Fruit fly (Drosophila melanogaster): Measurements from ENCODE around the gene Trp1.

Trp1 gene

dm6 chr2L:10003593-10003992 is 5.6 kb upstream of the Trp1 start, which contains the start of gene Ndf (continued):
- peak; percentile 71 for TF ChIP-seq gsb-n (tag; optimal IDR thresholded peaks at IDR 0.05)
- 0 out of 2 replicates have a peak, but pooled peaks have one; percentile 29 for TF ChIP-seq CG4404 (GFP tag; IDR thresholded peaks at IDR 0.05)
- peak; percentile 60 for TF ChIP-seq CG17385 (GFP tag; optimal IDR thresholded peaks at IDR 0.05)

- TF ChIP-seq Antp (GFP tag; optimal IDR thresholded peaks at IDR 0.05) = no peak
- TF ChIP-seq CG5180 (GFP tag; optimal IDR thresholded peaks at IDR 0.05) = no peak
- no peak for TF ChIP-seq zen (tag; optimal IDR thresholded peaks at IDR 0.05)
- TF ChIP-seq CG10431 (GFP tag; optimal IDR thresholded peaks at IDR 0.05) = no peak
- peak; percentile 97 for TF ChIP-seq Adf1 (GFP tag; IDR thresholded peaks at IDR 0.05)
- TF ChIP-seq CG1832 (GFP tag; optimal IDR thresholded peaks at IDR 0.05) = no peak
- no peak; the same call in 1 of the 2 replicates for TF ChIP-seq HLH3B (GFP tag; IDR thresholded peaks at IDR 0.05)
- TF ChIP-seq CG10565 (GFP tag; optimal IDR thresholded peaks at IDR 0.05) = no peak
- TF ChIP-seq E2f2 (GFP tag; IDR thresholded peaks at IDR 0.05) = peak; percentile 18; the same call in 1 of the 2 replicates
- no peak for TF ChIP-seq knrl (GFP tag; IDR thresholded peaks at IDR 0.05; ENCODE audit: partially characterized antibody)
- TF ChIP-seq CG13894 (tag; optimal IDR thresholded peaks at IDR 0.05) = no peak
- TF ChIP-seq CG3407 (GFP tag; optimal IDR thresholded peaks at IDR 0.05) = no peak
- TF ChIP-seq crol (GFP tag; IDR thresholded peaks at IDR 0.05) = peak; percentile 61; the same call in 1 of the 2 replicates
- TF ChIP-seq HLHmδ (GFP tag; optimal IDR thresholded peaks at IDR 0.05) = peak; percentile 67
- no peak for TF ChIP-seq CG9876 (GFP tag; optimal IDR thresholded peaks at IDR 0.05)
- no peak for TF ChIP-seq croc (GFP tag; conservative IDR thresholded peaks at IDR 0.05)
- TF ChIP-seq CG14050 (GFP tag; IDR thresholded peaks at IDR 0.05) = no peak
- no peak for TF ChIP-seq Dfd (GFP tag; optimal IDR thresholded peaks at IDR 0.05)
- no peak for TF ChIP-seq CG17186 (GFP tag; optimal IDR thresholded peaks at IDR 0.05)
- TF ChIP-seq NC2α (GFP tag; optimal IDR thresholded peaks at IDR 0.05) = no peak
- TF ChIP-seq stc (GFP tag; IDR thresholded peaks at IDR 0.05) = no peak; the same call in 1 of the 2 replicates
- no peak for TF ChIP-seq CG7556 (GFP tag; optimal IDR thresholded peaks at IDR 0.05)
- peak; percentile 59 for TF ChIP-seq sens (GFP tag)
- TF ChIP-seq CrebB (tag; optimal IDR thresholded peaks at IDR 0.05) = no peak
- TF ChIP-seq CG8281 (tag; optimal IDR thresholded peaks at IDR 0.05) = no peak
- TF ChIP-seq nom (GFP tag; optimal IDR thresholded peaks at IDR 0.05) = peak; percentile 42
- no peak for TF ChIP-seq Ravus (GFP tag; IDR thresholded peaks at IDR 0.05)
- TF ChIP-seq CG11560 (tag; IDR thresholded peaks at IDR 0.05) = no peak
- no peak for TF ChIP-seq CG13296 (GFP tag; optimal IDR thresholded peaks at IDR 0.05)
- no peak for TF ChIP-seq CG18599 (GFP tag; optimal IDR thresholded peaks at IDR 0.05)
- TF ChIP-seq CG12219 (GFP tag; optimal IDR thresholded peaks at IDR 0.05) = no peak
- no peak for TF ChIP-seq lbe (GFP tag; optimal IDR thresholded peaks at IDR 0.05)
- TF ChIP-seq ato (GFP tag; IDR thresholded peaks at IDR 0.05; ENCODE audit: partially characterized antibody) = no peak
- no peak for TF ChIP-seq CG17802 (tag; optimal IDR thresholded peaks at IDR 0.05)
- TF ChIP-seq slbo (GFP tag; IDR thresholded peaks at IDR 0.05) = no peak
- no peak for TF ChIP-seq CG4282 (GFP tag; optimal IDR thresholded peaks at IDR 0.05)
- peak; percentile 37; the same call in 2 of the 3 replicates for TF ChIP-seq Aef1 (GFP tag; IDR thresholded peaks at IDR 0.05)
- no peak for TF ChIP-seq Sin3A (optimal IDR thresholded peaks at IDR 0.05)
- TF ChIP-seq Oli (tag; optimal IDR thresholded peaks at IDR 0.05) = no peak
- TF ChIP-seq dysf (GFP tag; IDR thresholded peaks at IDR 0.05) = no peak
- no peak for TF ChIP-seq Elba2 (GFP tag; optimal IDR thresholded peaks at IDR 0.05)
- peak; percentile 20 for TF ChIP-seq Dp (GFP tag; optimal IDR thresholded peaks at IDR 0.05)
- TF ChIP-seq CG1792 (GFP tag; optimal IDR thresholded peaks at IDR 0.05) = no peak
- no peak for TF ChIP-seq CG11247 (GFP tag; IDR thresholded peaks at IDR 0.05)
- no peak for TF ChIP-seq CG10654 (GFP tag; optimal IDR thresholded peaks at IDR 0.05)
- TF ChIP-seq Nf-YC (tag; optimal IDR thresholded peaks at IDR 0.05) = no peak
- TF ChIP-seq exex (tag; optimal IDR thresholded peaks at IDR 0.05) = no peak
Observed at dm6 chr2L:10004574-10004973, 4.6 kb upstream of the Trp1 start.
